Fruit fly (Drosophila melanogaster): ENCODE measurements around the gene CG5177.

CG5177 gene

dm6 chr2L:7452093-7452492, 47.1 kb downstream of the CG5177 start (continued):
- peak; percentile 25 for TF ChIP-seq pzg (GFP tag; optimal IDR thresholded peaks at IDR 0.05)
- no peak for TF ChIP-seq CG9215 (GFP tag; IDR thresholded peaks at IDR 0.05)
- no peak for TF ChIP-seq CG14667 (GFP tag; IDR thresholded peaks at IDR 0.05)
- no peak for TF ChIP-seq CG15696 (tag; optimal IDR thresholded peaks at IDR 0.05)
- no peak for TF ChIP-seq CG7839 (tag; optimal IDR thresholded peaks at IDR 0.05)
- TF ChIP-seq Hr39 (optimal IDR thresholded peaks at IDR 0.05), result no peak
- no peak for TF ChIP-seq chif (GFP tag; optimal IDR thresholded peaks at IDR 0.05)
- no peak for TF ChIP-seq CG11723 (GFP tag; optimal IDR thresholded peaks at IDR 0.05)
- no peak for TF ChIP-seq ash1 (GFP tag; optimal IDR thresholded peaks at IDR 0.05)
- no peak for TF ChIP-seq fd3F (GFP tag; optimal IDR thresholded peaks at IDR 0.05)
- TF ChIP-seq CG18599 (GFP tag; optimal IDR thresholded peaks at IDR 0.05), result no peak
- no peak for TF ChIP-seq CG12071 (GFP tag; optimal IDR thresholded peaks at IDR 0.05)
- no peak for TF ChIP-seq Meics (GFP tag; optimal IDR thresholded peaks at IDR 0.05)
- peak; percentile 1 for TF ChIP-seq CG12659 (GFP tag; optimal IDR thresholded peaks at IDR 0.05)
- TF ChIP-seq nmo (GFP tag; optimal IDR thresholded peaks at IDR 0.05), result no peak
- no peak for TF ChIP-seq CG1233 (GFP tag; optimal IDR thresholded peaks at IDR 0.05)
- TF ChIP-seq CG10654 (GFP tag; optimal IDR thresholded peaks at IDR 0.05), result no peak
- TF ChIP-seq CG11695 (GFP tag; IDR thresholded peaks at IDR 0.05), result no peak
- TF ChIP-seq CG1603 (tag; optimal IDR thresholded peaks at IDR 0.05), result no peak
- TF ChIP-seq repo (GFP tag; optimal IDR thresholded peaks at IDR 0.05), result no peak
- TF ChIP-seq CG18619 (GFP tag; optimal IDR thresholded peaks at IDR 0.05), result no peak
- TF ChIP-seq CG42726 (GFP tag; IDR thresholded peaks at IDR 0.05; ENCODE audit: partially characterized antibody), result peak; percentile 46; the same call in 1 of the 2 replicates
- no peak for TF ChIP-seq prd (optimal IDR thresholded peaks at IDR 0.05)
- TF ChIP-seq prd (GFP tag; IDR thresholded peaks at IDR 0.05), result no peak
- TF ChIP-seq Mes4 (GFP tag; optimal IDR thresholded peaks at IDR 0.05), result no peak
- peak; percentile 9 for TF ChIP-seq Lhr (GFP tag; optimal IDR thresholded peaks at IDR 0.05)
- no peak for TF ChIP-seq hbn (GFP tag; IDR thresholded peaks at IDR 0.05; ENCODE audit: partially characterized antibody)

- no peak for TF ChIP-seq Gsc (GFP tag; IDR thresholded peaks at IDR 0.05)
- TF ChIP-seq wdn (GFP tag; IDR thresholded peaks at IDR 0.05), result no peak
- no peak for TF ChIP-seq CG34224 (GFP tag; IDR thresholded peaks at IDR 0.05; ENCODE audit: partially characterized antibody)
- TF ChIP-seq CG12071 (GFP tag; optimal IDR thresholded peaks at IDR 0.05), result no peak
- no peak for TF ChIP-seq Hr39 (optimal IDR thresholded peaks at IDR 0.05)
- TF ChIP-seq NfI (GFP tag; optimal IDR thresholded peaks at IDR 0.05), result no peak
- TF ChIP-seq fd96Cb (tag; optimal IDR thresholded peaks at IDR 0.05), result no peak
- TF ChIP-seq CG9817 (tag; optimal IDR thresholded peaks at IDR 0.05), result no peak
- no peak for TF ChIP-seq CG6689 (GFP tag; IDR thresholded peaks at IDR 0.05)
- TF ChIP-seq tna (GFP tag; IDR thresholded peaks at IDR 0.05; ENCODE audit: partially characterized antibody), result no peak
- no peak for TF ChIP-seq CrebB (tag; optimal IDR thresholded peaks at IDR 0.05)
- no peak for TF ChIP-seq Rfx (GFP tag; IDR thresholded peaks at IDR 0.05)
- no peak for TF ChIP-seq CG18262 (tag; optimal IDR thresholded peaks at IDR 0.05)
- no peak for TF ChIP-seq pita (GFP tag; optimal IDR thresholded peaks at IDR 0.05)
- no peak for TF ChIP-seq CG8765 (GFP tag; IDR thresholded peaks at IDR 0.05)
- no peak for TF ChIP-seq CG9797 (GFP tag; optimal IDR thresholded peaks at IDR 0.05)
- no peak for TF ChIP-seq CG11398 (GFP tag; optimal IDR thresholded peaks at IDR 0.05)
Measured at dm6 chr2L:7454112-7454511, 49.1 kb downstream of the CG5177 start, which contains the start of gene Gr28a. Gr28a (minus strand) TSS chr2L:7454212.

All from whole organism, embryonic.